Worm (Caenorhabditis elegans) whole organism, L1 larva: ENCODE data around the gene C27F2.10.

ENCODE experiments used
- ceh-90 ChIP-seq: sonication (generic microtip); optimal IDR thresholded peaks from 2 replicates; lab custom pipeline; 2016; ENCODE audit warnings: missing genetic modification characterization, missing compliant biosample characterization
- lin-14 ChIP-seq: fragments of 200-800 bp; sonication (Bioruptor generic); optimal IDR thresholded peaks from 2 replicates; lab custom pipeline; 2018; ENCODE audit warnings: mild to moderate bottlenecking, missing genetic modification characterization, moderate library complexity, missing compliant biosample characterization

DNA sequence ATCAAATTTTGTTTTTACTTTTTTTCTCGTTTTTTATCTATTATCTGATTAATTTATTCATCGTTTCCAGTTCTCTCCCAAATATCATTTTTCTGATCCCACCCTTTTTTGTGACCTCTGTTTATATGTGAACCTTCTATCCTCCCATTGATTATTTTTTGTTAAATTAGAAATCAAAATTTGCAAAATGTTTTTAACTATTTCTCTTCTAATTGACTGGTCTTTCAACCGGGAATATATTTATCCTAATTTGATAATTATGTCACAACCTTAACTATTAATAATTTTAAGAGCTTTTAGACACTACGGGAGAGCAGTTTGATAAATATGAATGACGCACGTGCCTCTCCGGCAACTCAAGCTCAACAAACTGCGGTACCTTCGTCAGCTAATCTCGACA, 42.5 kb downstream of the C27F2.10 start, which contains the start of gene ntl-9:
- no peak for TF ChIP-seq lin-14 (GFP tag; lab: Kevin White, UChicago)
- no peak for TF ChIP-seq ceh-90 (tag; lab: Kevin White, UChicago)
